Fruit fly (Drosophila melanogaster) whole organism: ENCODE data around the gene eff.

Experiments
- CG8478 ChIP-seq: fragments of >200 bp; optimal IDR thresholded peaks from 2 replicates; lab custom pipeline; 2018; ENCODE audit warnings: inconsistent platforms
- pan ChIP-seq: fragments of >200 bp; optimal IDR thresholded peaks from 2 replicates; lab custom pipeline; 2017
- psq ChIP-seq: fragments of >200 bp; optimal IDR thresholded peaks from 2 replicates; lab custom pipeline; 2017
- usp ChIP-seq: fragments of >200 bp; optimal IDR thresholded peaks from 2 replicates; lab custom pipeline; 2017; ENCODE audit warnings: missing biosample characterization, missing genetic modification characterization, mixed read lengths

dm6 chr3R:14733425-14733824 lies 7.7 kb downstream of the eff start:
- TF ChIP-seq pan (lab: Kevin White, UChicago) (no peak), usp (GFP tag; lab: Kevin White, UChicago) (no peak), CG8478 (no peak), psq (lab: Kevin White, UChicago) (no peak)
